Worm (Caenorhabditis elegans): ENCODE measurements around the gene Y12A6A.1.

The Y12A6A.1 gene

ce11 chrX:13603826-13604225 lies 17.7 kb downstream of the Y12A6A.1 start, which contains the start of gene F54B11.8:
F54B11.8 (minus strand) TSS chrX:13603926.
- TF ChIP-seq nhr-232 (tag; optimal IDR thresholded peaks at IDR 0.05) = no peak
- TF ChIP-seq rnt-1 (tag; optimal IDR thresholded peaks at IDR 0.05) = no peak
- no peak for TF ChIP-seq Y22D7AL.16 (tag; optimal IDR thresholded peaks at IDR 0.05)
- TF ChIP-seq ref-2 (tag; optimal IDR thresholded peaks at IDR 0.05) = no peak
- no peak for TF ChIP-seq pax-1 (tag; optimal IDR thresholded peaks at IDR 0.05)
- no peak for TF ChIP-seq gmeb-2 (tag; optimal IDR thresholded peaks at IDR 0.05)
- no peak for TF ChIP-seq elt-4 (tag; optimal IDR thresholded peaks at IDR 0.05)
- TF ChIP-seq sox-2 (GFP tag; IDR thresholded peaks at IDR 0.05) = no peak
- TF ChIP-seq hlh-8 (tag; optimal IDR thresholded peaks at IDR 0.05) = no peak
- no peak for TF ChIP-seq odd-2 (tag; optimal IDR thresholded peaks at IDR 0.05)
- TF ChIP-seq ama-1 (optimal IDR thresholded peaks at IDR 0.05) = no peak
- no peak for TF ChIP-seq unc-42 (tag; optimal IDR thresholded peaks at IDR 0.05)

DNA sequence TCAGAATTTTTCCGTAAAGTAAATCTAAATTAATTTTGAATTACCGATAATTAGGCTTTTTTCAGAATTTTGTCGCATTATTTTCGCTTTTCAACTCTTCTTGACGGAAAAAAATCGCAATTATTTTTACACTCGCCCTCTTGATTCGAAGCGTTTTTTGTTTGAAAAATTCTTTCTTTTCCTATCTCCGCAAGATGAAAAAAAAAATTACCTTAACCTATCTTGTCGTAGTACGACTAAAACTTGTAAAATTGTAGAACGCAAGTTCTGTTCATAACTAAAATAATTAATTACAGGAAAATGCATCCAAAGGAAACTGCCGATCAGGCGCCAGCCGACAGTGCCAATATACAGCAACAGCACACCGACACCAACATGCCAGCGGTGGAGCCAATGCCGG lies 21.4 kb downstream of the Y12A6A.1 start, which contains the start of gene F54B11.7:
F54B11.7 (plus strand) TSS at position 301 of the 400 bp plus-strand sequence.
- no peak for TF ChIP-seq pha-4 (tag; optimal IDR thresholded peaks at IDR 0.05)
- TF ChIP-seq hlh-30 (tag; optimal IDR thresholded peaks at IDR 0.05; ENCODE audit: insufficient read depth) = no peak
- no peak for TF ChIP-seq ceh-19 (GFP tag; optimal IDR thresholded peaks at IDR 0.05)
- TF ChIP-seq npax-4 (tag; optimal IDR thresholded peaks at IDR 0.05) = no peak
- no peak for TF ChIP-seq fkh-10 (GFP tag; optimal IDR thresholded peaks at IDR 0.05)
- no peak for TF ChIP-seq Y22D7AL.16 (tag; optimal IDR thresholded peaks at IDR 0.05)
- TF ChIP-seq ref-2 (tag; optimal IDR thresholded peaks at IDR 0.05) = no peak
- no peak for TF ChIP-seq che-1 (tag; optimal IDR thresholded peaks at IDR 0.05)
- no peak for TF ChIP-seq unc-55 (GFP tag; optimal IDR thresholded peaks at IDR 0.05)
- TF ChIP-seq rnt-1 (tag; optimal IDR thresholded peaks at IDR 0.05) = no peak
- no peak for TF ChIP-seq hlh-13 (GFP tag; optimal IDR thresholded peaks at IDR 0.05)
- no peak for TF ChIP-seq pat-9 (tag; optimal IDR thresholded peaks at IDR 0.05)
- TF ChIP-seq ceh-6 (GFP tag; optimal IDR thresholded peaks at IDR 0.05) = no peak
- TF ChIP-seq fkh-6 (tag; optimal IDR thresholded peaks at IDR 0.05) = no peak
- TF ChIP-seq fax-1 (tag; optimal IDR thresholded peaks at IDR 0.05) = no peak
- no peak for TF ChIP-seq pag-3 (tag; optimal IDR thresholded peaks at IDR 0.05; ENCODE audit: borderline replicate concordance)
- TF ChIP-seq T23F11.4 (GFP tag; optimal IDR thresholded peaks at IDR 0.05) = no peak

DNA sequence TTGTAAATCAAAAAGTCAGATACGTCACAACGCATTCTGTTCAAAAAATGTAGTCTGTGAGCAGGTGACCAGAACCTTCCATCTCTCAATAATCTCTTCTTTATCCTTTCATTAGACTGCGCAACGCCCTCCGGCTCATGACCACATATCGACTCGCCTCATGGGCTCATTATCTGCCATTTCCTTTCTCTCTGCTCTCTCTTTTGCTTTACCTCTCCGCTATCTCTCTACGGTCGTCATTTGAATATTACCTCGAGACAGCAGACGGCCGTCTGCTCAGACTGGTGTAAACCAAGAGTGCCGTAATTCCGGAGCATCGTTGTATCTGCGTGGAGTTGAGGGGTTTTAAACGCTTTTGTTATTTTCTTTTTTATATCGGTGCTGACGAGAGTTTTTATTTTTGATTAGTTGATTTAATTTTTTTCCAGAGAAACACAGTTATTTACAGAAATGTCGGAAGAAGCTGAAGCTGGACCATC lies 23.5 kb downstream of the Y12A6A.1 start, which contains the start of gene bra-1:
bra-1 (plus strand) TSS at position 429 of the 479 bp plus-strand sequence.
- TF ChIP-seq unc-86 (tag; optimal IDR thresholded peaks at IDR 0.05) (peak; percentile 26), ceh-19 (GFP tag; optimal IDR thresholded peaks at IDR 0.05) (no peak), unc-3 (GFP tag; conservative IDR thresholded peaks at IDR 0.05) (no peak), unc-3 (tag; optimal IDR thresholded peaks at IDR 0.05) (no peak), npax-4 (tag; optimal IDR thresholded peaks at IDR 0.05) (no peak), tbx-7 (tag; optimal IDR thresholded peaks at IDR 0.05) (no peak), T23F11.4 (GFP tag; optimal IDR thresholded peaks at IDR 0.05) (no peak), ceh-22 (tag; optimal IDR thresholded peaks at IDR 0.05) (no peak), hlh-6 (tag; optimal IDR thresholded peaks at IDR 0.05) (peak; percentile 46), ceh-31 (tag; optimal IDR thresholded peaks at IDR 0.05) (peak; percentile 81), mec-3 (tag; optimal IDR thresholded peaks at IDR 0.05; ENCODE audit: borderline replicate concordance) (no peak), lin-11 (tag; optimal IDR thresholded peaks at IDR 0.05) (no peak), dve-1 (tag; optimal IDR thresholded peaks at IDR 0.05) (no peak), K09A11.1 (tag; optimal IDR thresholded peaks at IDR 0.05; ENCODE audit: insufficient read depth) (no peak), fkh-10 (GFP tag; optimal IDR thresholded peaks at IDR 0.05) (no peak), ceh-2 (tag; optimal IDR thresholded peaks at IDR 0.05) (peak; percentile 17), lim-6 (tag; optimal IDR thresholded peaks at IDR 0.05) (peak; percentile 64), tbx-2 (tag; optimal IDR thresholded peaks at IDR 0.05) (peak; percentile 75), hlh-30 (tag; optimal IDR thresholded peaks at IDR 0.05; ENCODE audit: insufficient read depth) (peak; percentile 94), nfya-1 (tag; optimal IDR thresholded peaks at IDR 0.05) (peak; percentile 58), hlh-15 (tag; optimal IDR thresholded peaks at IDR 0.05) (no peak), ceh-45 (GFP tag; IDR thresholded peaks at IDR 0.05) (no peak), ceh-14 (tag; optimal IDR thresholded peaks at IDR 0.05) (peak; percentile 66), pros-1 (tag; optimal IDR thresholded peaks at IDR 0.05) (peak; percentile 4), C38D4.7 (GFP tag; optimal IDR thresholded peaks at IDR 0.05) (no peak), pat-9 (tag; optimal IDR thresholded peaks at IDR 0.05) (no peak), unc-42 (tag; optimal IDR thresholded peaks at IDR 0.05) (peak; percentile 81), gmeb-2 (tag; optimal IDR thresholded peaks at IDR 0.05) (no peak), nhr-11 (tag; optimal IDR thresholded peaks at IDR 0.05) (no peak), hlh-8 (tag; optimal IDR thresholded peaks at IDR 0.05) (no peak), ceh-34 (tag; optimal IDR thresholded peaks at IDR 0.05) (no peak), ttx-3 (tag; optimal IDR thresholded peaks at IDR 0.05) (peak; percentile 16)
